Worm (Caenorhabditis elegans): ENCODE measurements around the gene K09F5.4.

Gene K09F5.4

DNA sequence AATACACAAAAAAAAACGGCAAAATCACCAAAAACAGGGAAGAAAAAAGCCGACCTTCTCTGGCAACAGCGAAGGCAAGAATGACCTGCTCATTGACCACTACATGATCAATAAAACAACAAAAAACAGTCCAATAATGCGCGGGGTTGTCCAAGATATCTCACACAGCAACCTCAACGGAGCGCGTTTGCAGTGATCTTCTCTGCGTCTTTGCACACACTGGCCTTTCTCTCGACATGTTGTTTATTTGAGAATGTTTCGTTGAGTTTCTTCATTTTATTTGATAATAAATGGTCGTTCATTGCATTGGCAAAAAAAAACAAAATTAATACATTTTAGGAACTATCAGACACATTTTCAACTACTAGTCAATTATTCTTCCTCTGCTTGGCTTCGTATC is 48.9 kb downstream of the K09F5.4 start:
- TF ChIP-seq hmbx-1 (tag; optimal IDR thresholded peaks at IDR 0.05) (no peak), F13C5.2 (tag; optimal IDR thresholded peaks at IDR 0.05) (no peak), scrt-1 (GFP tag; IDR thresholded peaks at IDR 0.05) (no peak), tra-4 (tag; optimal IDR thresholded peaks at IDR 0.05) (no peak), pes-1 (GFP tag; IDR thresholded peaks at IDR 0.05) (no peak), tbx-37 (GFP tag; conservative IDR thresholded peaks at IDR 0.05) (no peak)

DNA sequence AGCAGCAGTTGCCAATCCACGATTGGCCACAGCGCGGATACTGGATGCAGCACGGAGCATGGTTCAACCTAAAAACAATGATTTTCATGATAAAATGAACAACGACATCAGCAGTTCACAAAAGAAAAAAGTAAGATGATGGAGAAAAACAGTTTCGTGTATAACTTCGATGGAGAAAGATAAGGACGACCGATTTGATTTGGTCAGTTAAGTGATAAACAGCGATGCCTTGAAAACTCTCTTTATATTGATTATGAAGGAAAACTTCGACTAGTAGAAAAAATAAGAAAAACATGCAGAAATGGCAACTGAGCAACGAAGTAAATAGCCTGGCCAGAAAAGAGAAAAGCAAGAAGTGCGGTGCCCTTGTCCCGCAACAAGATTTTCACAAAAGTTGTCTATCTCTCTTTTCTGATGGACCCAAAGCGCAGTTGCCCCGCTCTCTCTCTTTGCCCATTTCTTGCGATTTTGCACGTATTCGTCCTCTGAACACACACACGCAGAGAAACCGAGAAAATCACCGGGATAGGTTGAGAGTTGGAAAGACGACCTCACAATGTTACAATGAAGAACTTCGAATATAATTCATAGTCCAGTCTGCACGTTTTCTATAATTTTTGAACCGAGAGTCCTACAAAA is 49.5 kb downstream of the K09F5.4 start, which contains the start of gene pcca-1:
Gene pcca-1, minus strand, starts transcription at position 68 of the 639 bp plus-strand sequence.
- no peak for TF ChIP-seq ceh-13 (GFP tag; optimal IDR thresholded peaks at IDR 0.05)
- TF ChIP-seq ama-1 (optimal IDR thresholded peaks at IDR 0.05), result no peak
- no peak for TF ChIP-seq aly-1 (tag; optimal IDR thresholded peaks at IDR 0.05)
